Worm (Caenorhabditis elegans) whole organism, young adult: ENCODE results near the gene Y41E3.8.

Experiments used
- ama-1 ChIP-seq, 3 experiments: fragments of 150-350 bp in 1 of 3; sonication (generic microtip) in 2 of 3; optimal IDR thresholded peaks; 2 replicates each; lab custom pipeline; 2014 to 2018; ENCODE audit warnings: missing biosample characterization in 2 of 3, missing genetic modification characterization in 2 of 3, missing genetic modification reagents in 2 of 3
- dpl-1 ChIP-seq: fragments of 150-350 bp; optimal IDR thresholded peaks from 2 replicates; lab custom pipeline; 2014; ENCODE audit warnings: missing biosample characterization, missing genetic modification reagents, missing genetic modification characterization
- him-1 ChIP-seq: sonication (generic microtip); optimal IDR thresholded peaks from 2 replicates; lab custom pipeline; 2016; ENCODE audit warnings: missing genotype, missing genetic modification reagents, missing genetic modification characterization, missing compliant biosample characterization
- hmg-1.2 ChIP-seq: fragments of 200-800 bp; sonication (Bioruptor generic); IDR thresholded peaks from 2 replicates; pipeline ENCODE4 v1.3.6; 2022; ENCODE audit warnings: missing genetic modification reagents, missing genetic modification characterization, missing compliant biosample characterization
- hmg-20 ChIP-seq: fragments of 200-800 bp; sonication (Bioruptor generic); IDR thresholded peaks from 2 replicates; pipeline ENCODE4 v1.3.6; 2022; ENCODE audit warnings: missing genetic modification reagents, missing genetic modification characterization, missing compliant biosample characterization
- hsf-1 ChIP-seq: fragments of 200-800 bp; sonication (Bioruptor generic); IDR thresholded peaks from 2 replicates; pipeline ENCODE4 v1.3.6; 2022; ENCODE audit warnings: missing genetic modification reagents, missing genetic modification characterization, missing compliant biosample characterization
- pha-4 ChIP-seq: fragments of 150-350 bp; sonication (generic microtip); optimal IDR thresholded peaks from 2 replicates; lab custom pipeline; 2014; ENCODE audit warnings: missing biosample characterization, missing genetic modification reagents, missing genetic modification characterization
- xnd-1 ChIP-seq: sonication (generic microtip); optimal IDR thresholded peaks from 2 replicates; lab custom pipeline; 2016; ENCODE audit warnings: missing genotype, missing genetic modification reagents, missing genetic modification characterization, missing compliant biosample characterization

ce11 chrIV:14986684-14987083, 42.1 kb downstream of the Y41E3.8 start, which contains the start of gene dpy-4:
- no peak for TF ChIP-seq dpl-1 (GFP tag; lab: Kevin White, UChicago)
- no peak for TF ChIP-seq xnd-1 (tag; lab: Kevin White, UChicago)
- TF ChIP-seq hmg-20 (GFP tag; lab: Robert Waterston, UW) = no peak
- TF ChIP-seq hmg-1.2 (GFP tag; lab: Robert Waterston, UW) = no peak
- no peak for TF ChIP-seq him-1 (tag; lab: Kevin White, UChicago)
- no peak for TF ChIP-seq hsf-1
- TF ChIP-seq pha-4 (tag; lab: Kevin White, UChicago) = no peak
- no peak for TF ChIP-seq ama-1 (optimal IDR thresholded peaks at IDR 0.05; lab: Kevin White, UChicago)
- no peak for TF ChIP-seq ama-1 (GFP tag; optimal IDR thresholded peaks at IDR 0.05; lab: Kevin White, UChicago)
